Fruit fly (Drosophila melanogaster): ENCODE data around the gene CG2258.

DNA sequence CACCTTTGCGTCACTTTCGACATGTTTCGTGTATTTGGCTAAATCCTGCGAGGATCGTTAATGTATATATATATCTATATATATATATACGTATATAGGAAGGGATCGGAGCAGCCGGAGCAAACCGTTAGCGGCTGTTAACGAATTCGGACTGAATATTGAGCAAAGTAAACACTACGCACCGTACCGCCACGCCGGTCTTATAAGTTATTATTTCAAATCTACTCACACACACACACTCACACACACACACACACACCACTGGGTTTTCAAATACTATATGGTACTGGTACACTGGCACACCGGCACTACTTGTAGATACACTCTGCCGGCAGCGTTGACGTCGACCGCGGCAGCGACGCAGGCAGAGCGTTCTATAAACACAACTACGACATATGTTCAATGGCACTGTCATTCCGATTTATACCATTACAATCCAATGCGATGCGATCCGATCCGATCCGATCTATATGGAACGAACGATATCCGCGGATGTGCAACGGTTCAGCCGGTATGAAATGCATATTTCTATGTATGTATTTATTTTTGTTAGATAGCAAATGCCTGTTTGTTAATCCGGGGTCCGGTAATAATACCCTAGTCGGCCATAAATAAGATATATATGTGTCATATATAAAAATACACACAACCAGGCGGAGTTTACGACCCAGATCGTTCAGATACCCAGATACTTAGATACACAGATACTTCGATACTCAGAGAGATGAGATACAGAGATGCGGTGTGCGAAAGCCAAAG lies 20.3 kb downstream of the CG2258 start, which contains the start of gene Ldsdh1:
- TF ChIP-seq Blimp-1 (GFP tag; optimal IDR thresholded peaks at IDR 0.05) (no peak), Lpt (GFP tag; optimal IDR thresholded peaks at IDR 0.05) (no peak), CG11294 (GFP tag; IDR thresholded peaks at IDR 0.05) (no peak), CG3919 (GFP tag; optimal IDR thresholded peaks at IDR 0.05) (no peak), CG11762 (GFP tag; optimal IDR thresholded peaks at IDR 0.05; ENCODE audit: insufficient read depth) (no peak), fd59A (GFP tag; optimal IDR thresholded peaks at IDR 0.05) (no peak), Ets96B (tag; optimal IDR thresholded peaks at IDR 0.05) (no peak), Hr39 (GFP tag; optimal IDR thresholded peaks at IDR 0.05) (no peak), Sox102F (GFP tag; optimal IDR thresholded peaks at IDR 0.05) (no peak), topi (GFP tag; optimal IDR thresholded peaks at IDR 0.05) (no peak), CG8319 (GFP tag; optimal IDR thresholded peaks at IDR 0.05) (no peak)
